Worm (Caenorhabditis elegans) whole organism, late embryonic: ENCODE results near the gene Y22D7AL.6.
A peak's percentile ranks its signal among the peaks of the same experiment; 100 is the strongest.

Experiments used
- C08G9.2 ChIP-seq: sonication (generic microtip); optimal IDR thresholded peaks from 2 replicates; lab custom pipeline; 2016; ENCODE audit warnings: mild to moderate bottlenecking, missing genetic modification characterization, moderate library complexity, missing compliant biosample characterization
- C38D4.7 ChIP-seq: fragments of 200-800 bp; sonication (Bioruptor generic); optimal IDR thresholded peaks from 2 replicates; lab custom pipeline; 2018; ENCODE audit warnings: mild to moderate bottlenecking, missing genetic modification characterization, moderate library complexity, missing compliant biosample characterization
- K09A11.1 ChIP-seq: sonication (generic microtip); optimal IDR thresholded peaks from 2 replicates; lab custom pipeline; 2017; ENCODE audit warnings: antibody characterized with exemption, mild to moderate bottlenecking, missing genetic modification characterization, missing compliant biosample characterization; ENCODE audit not compliant: insufficient read depth
- T23F11.4 ChIP-seq: fragments of 200-800 bp; sonication (Bioruptor generic); optimal IDR thresholded peaks from 2 replicates; lab custom pipeline; 2018; ENCODE audit warnings: mild to moderate bottlenecking, missing genetic modification characterization, missing compliant biosample characterization
- ahr-1 ChIP-seq: sonication (generic microtip); optimal IDR thresholded peaks from 2 replicates; lab custom pipeline; 2016; ENCODE audit warnings: missing genetic modification characterization, missing compliant biosample characterization
- ceh-14 ChIP-seq: sonication (generic microtip); optimal IDR thresholded peaks from 2 replicates; lab custom pipeline; 2016; ENCODE audit warnings: missing genotype, missing genetic modification characterization, missing compliant biosample characterization
- ceh-18 ChIP-seq: sonication (generic microtip); optimal IDR thresholded peaks from 2 replicates; lab custom pipeline; 2016; ENCODE audit warnings: missing genetic modification characterization, missing compliant biosample characterization
- ceh-19 ChIP-seq: fragments of 200-800 bp; sonication (Bioruptor generic); optimal IDR thresholded peaks from 2 replicates; lab custom pipeline; 2018; ENCODE audit warnings: mild to moderate bottlenecking, missing genetic modification characterization, missing compliant biosample characterization
- ceh-2 ChIP-seq: sonication (generic microtip); optimal IDR thresholded peaks from 2 replicates; lab custom pipeline; 2016; ENCODE audit warnings: missing genotype, missing genetic modification characterization, missing compliant biosample characterization
- ceh-22 ChIP-seq: sonication (generic microtip); optimal IDR thresholded peaks from 2 replicates; lab custom pipeline; 2017; ENCODE audit warnings: missing biosample characterization, missing genetic modification characterization
- ceh-45 ChIP-seq: fragments of 200-800 bp; sonication (Bioruptor generic); IDR thresholded peaks from 2 replicates; pipeline ENCODE4 v1.3.6; 2022; ENCODE audit warnings: missing genetic modification reagents, missing genetic modification characterization, missing compliant biosample characterization
- ceh-48 ChIP-seq: sonication (generic microtip); optimal IDR thresholded peaks from 2 replicates; lab custom pipeline; 2016; ENCODE audit warnings: missing genetic modification characterization, inconsistent platforms, missing compliant biosample characterization
- ceh-9 ChIP-seq: sonication (generic microtip); optimal IDR thresholded peaks from 2 replicates; lab custom pipeline; 2016; ENCODE audit warnings: mild to moderate bottlenecking, missing genetic modification characterization, inconsistent platforms, missing compliant biosample characterization
- dmd-4 ChIP-seq: sonication (generic microtip); optimal IDR thresholded peaks from 2 replicates; lab custom pipeline; 2016; ENCODE audit warnings: borderline replicate concordance, missing genetic modification characterization, missing compliant biosample characterization
- elt-4 ChIP-seq: sonication (generic microtip); optimal IDR thresholded peaks from 2 replicates; lab custom pipeline; 2016; ENCODE audit warnings: missing genetic modification characterization, missing compliant biosample characterization
- ets-4 ChIP-seq: sonication (generic microtip); optimal IDR thresholded peaks from 2 replicates; lab custom pipeline; 2016; ENCODE audit warnings: missing genetic modification characterization, missing compliant biosample characterization
- eyg-1 ChIP-seq: sonication (generic microtip); optimal IDR thresholded peaks from 2 replicates; lab custom pipeline; 2016; ENCODE audit warnings: missing genotype, missing genetic modification characterization, missing compliant biosample characterization
- fax-1 ChIP-seq: sonication (generic microtip); optimal IDR thresholded peaks from 2 replicates; lab custom pipeline; 2016; ENCODE audit warnings: missing genotype, missing genetic modification characterization, missing compliant biosample characterization
- fkh-10 ChIP-seq: fragments of 150-350 bp; optimal IDR thresholded peaks from 2 replicates; lab custom pipeline; 2014; ENCODE audit warnings: missing biosample characterization, missing genetic modification reagents, missing genetic modification characterization
- hlh-15 ChIP-seq: sonication (generic microtip); optimal IDR thresholded peaks from 2 replicates; lab custom pipeline; 2016; ENCODE audit warnings: missing genetic modification characterization, missing compliant biosample characterization
- hlh-30 ChIP-seq: sonication (generic microtip); optimal IDR thresholded peaks from 2 replicates; lab custom pipeline; 2017; ENCODE audit warnings: antibody characterized with exemption, missing genetic modification characterization, missing compliant biosample characterization; ENCODE audit not compliant: insufficient read depth
- hlh-8 ChIP-seq: sonication (generic microtip); optimal IDR thresholded peaks from 2 replicates; lab custom pipeline; 2016; ENCODE audit warnings: missing genotype, missing genetic modification characterization, missing compliant biosample characterization
- lin-11 ChIP-seq: fragments of 200-800 bp; sonication (Bioruptor generic); optimal IDR thresholded peaks from 2 replicates; lab custom pipeline; 2018; ENCODE audit warnings: mild to moderate bottlenecking, missing genetic modification characterization, missing compliant biosample characterization
- madf-2 ChIP-seq: sonication (generic microtip); optimal IDR thresholded peaks from 2 replicates; lab custom pipeline; 2017; ENCODE audit warnings: missing genetic modification characterization, missing compliant biosample characterization
- mec-3 ChIP-seq: sonication (generic microtip); optimal IDR thresholded peaks from 2 replicates; lab custom pipeline; 2016; ENCODE audit warnings: borderline replicate concordance, missing genetic modification characterization, missing compliant biosample characterization
- nhr-11 ChIP-seq: fragments of 150-350 bp; optimal IDR thresholded peaks from 2 replicates; lab custom pipeline; 2014; ENCODE audit warnings: missing biosample characterization, missing genetic modification characterization
- npax-4 ChIP-seq: sonication (generic microtip); optimal IDR thresholded peaks from 2 replicates; lab custom pipeline; 2016; ENCODE audit warnings: missing genetic modification characterization, missing compliant biosample characterization
- odd-2 ChIP-seq: sonication (generic microtip); optimal IDR thresholded peaks from 2 replicates; lab custom pipeline; 2017; ENCODE audit warnings: antibody characterized with exemption, mild to moderate bottlenecking, missing genetic modification characterization, missing compliant biosample characterization
- pag-3 ChIP-seq: sonication (generic microtip); optimal IDR thresholded peaks from 2 replicates; lab custom pipeline; 2016; ENCODE audit warnings: missing compliant biosample characterization, missing genetic modification characterization, borderline replicate concordance
- pax-1 ChIP-seq: fragments of 150-350 bp; optimal IDR thresholded peaks from 2 replicates; lab custom pipeline; 2014; ENCODE audit warnings: missing biosample characterization, missing genetic modification characterization
- pha-2 ChIP-seq: sonication (generic microtip); optimal IDR thresholded peaks from 2 replicates; lab custom pipeline; 2017; ENCODE audit warnings: mild to moderate bottlenecking, missing genetic modification characterization, missing compliant biosample characterization
- pqm-1 ChIP-seq: sonication (generic microtip); optimal IDR thresholded peaks from 2 replicates; lab custom pipeline; 2016; ENCODE audit warnings: missing genetic modification characterization, missing compliant biosample characterization
- pros-1 ChIP-seq: fragments of 150-350 bp; optimal IDR thresholded peaks from 2 replicates; lab custom pipeline; 2014; ENCODE audit warnings: missing biosample characterization, missing genetic modification reagents, missing genetic modification characterization
- ref-2 ChIP-seq: sonication (generic microtip); optimal IDR thresholded peaks from 2 replicates; lab custom pipeline; 2016; ENCODE audit warnings: missing genetic modification characterization, missing compliant biosample characterization
- rnt-1 ChIP-seq: sonication (generic microtip); optimal IDR thresholded peaks from 2 replicates; lab custom pipeline; 2016; ENCODE audit warnings: missing genetic modification characterization, missing compliant biosample characterization
- syd-9 ChIP-seq: sonication (generic microtip); optimal IDR thresholded peaks from 2 replicates; lab custom pipeline; 2016; ENCODE audit warnings: mild to moderate bottlenecking, missing genetic modification characterization, moderate library complexity, missing compliant biosample characterization
- tbx-7 ChIP-seq: sonication (generic microtip); optimal IDR thresholded peaks from 2 replicates; lab custom pipeline; 2016; ENCODE audit warnings: missing genotype, missing genetic modification characterization, missing compliant biosample characterization
- unc-3 ChIP-seq, 2 experiments: fragments of 200-800 bp in 1 of 2; sonication (Bioruptor generic) in 1 of 2; sonication (generic microtip) in 1 of 2; conservative IDR thresholded peaks in 1 of 2; optimal IDR thresholded peaks in 1 of 2; 2 replicates each; pipeline versions ENCODE4 v1.3.6 to Lab custom; 2016 to 2022; ENCODE audit warnings: missing compliant biosample characterization in 2 of 2, missing genetic modification characterization in 2 of 2, missing genetic modification reagents in 1 of 2
- unc-42 ChIP-seq: sonication (generic microtip); optimal IDR thresholded peaks from 2 replicates; lab custom pipeline; 2016; ENCODE audit warnings: missing genotype, missing genetic modification characterization, missing compliant biosample characterization
- zip-5 ChIP-seq: sonication (generic microtip); optimal IDR thresholded peaks from 2 replicates; lab custom pipeline; 2016; ENCODE audit warnings: missing genetic modification characterization, missing compliant biosample characterization
- ztf-16 ChIP-seq: sonication (generic microtip); optimal IDR thresholded peaks from 2 replicates; lab custom pipeline; 2017; ENCODE audit warnings: missing genetic modification characterization, missing compliant biosample characterization

Y22D7AL.6 gene

ce11 chrIII:1603776-1604175, 950 bp upstream of the Y22D7AL.6 start:
- TF ChIP-seq madf-2 (tag; lab: Kevin White, UChicago) (no peak), ceh-45 (no peak), dmd-4 (tag; lab: Kevin White, UChicago) (no peak), ceh-14 (no peak), C38D4.7 (GFP tag; lab: Kevin White, UChicago) (no peak), fax-1 (tag; lab: Kevin White, UChicago) (no peak), ref-2 (tag; lab: Kevin White, UChicago) (no peak), mec-3 (tag; lab: Kevin White, UChicago) (no peak), hlh-30 (tag; lab: Kevin White, UChicago) (no peak)

- no peak for TF ChIP-seq ceh-22
- TF ChIP-seq eyg-1 (tag; lab: Kevin White, UChicago), result no peak
- TF ChIP-seq ceh-9 (tag; lab: Kevin White, UChicago), result no peak
- TF ChIP-seq hlh-30 (tag; lab: Kevin White, UChicago), result no peak
- peak; percentile 5 for TF ChIP-seq ceh-48 (tag; lab: Kevin White, UChicago)
- no peak for TF ChIP-seq ceh-45
- TF ChIP-seq ahr-1 (tag; lab: Kevin White, UChicago), result no peak
- no peak for TF ChIP-seq pqm-1
- TF ChIP-seq ceh-19, result no peak
Observed at ce11 chrIII:1607659-1608058, 2.9 kb downstream of the Y22D7AL.6 start.

- peak; percentile 28 for TF ChIP-seq ceh-48 (tag; lab: Kevin White, UChicago)
- no peak for TF ChIP-seq pha-2 (tag; lab: Kevin White, UChicago)
Observed at ce11 chrIII:1610938-1611337, 6.2 kb downstream of the Y22D7AL.6 start.

ce11 chrIII:1612974-1613568, 8.3 kb downstream of the Y22D7AL.6 start:
- TF ChIP-seq unc-42 (no peak), K09A11.1 (tag; lab: Kevin White, UChicago) (no peak), hlh-8 (tag; lab: Kevin White, UChicago) (no peak), fkh-10 (GFP tag; lab: Kevin White, UChicago) (no peak), rnt-1 (tag; lab: Kevin White, UChicago) (no peak), T23F11.4 (GFP tag; lab: Kevin White, UChicago) (no peak), pqm-1 (no peak), C08G9.2 (tag; lab: Kevin White, UChicago) (no peak), ets-4 (tag; lab: Kevin White, UChicago) (no peak), elt-4 (no peak), odd-2 (tag; lab: Kevin White, UChicago) (no peak), lin-11 (tag; lab: Kevin White, UChicago) (no peak), madf-2 (tag; lab: Kevin White, UChicago) (no peak)

ce11 chrIII:1613933-1614332, 9.2 kb downstream of the Y22D7AL.6 start, which contains the start of gene Y22D7AL.9:
Gene Y22D7AL.9 (minus strand): TSS chrIII:1614033.
- TF ChIP-seq tbx-7 (tag; lab: Kevin White, UChicago) (no peak), ceh-14 (no peak), unc-3 (GFP tag; conservative IDR thresholded peaks at IDR 0.05; lab: Robert Waterston, UW) (no peak), unc-3 (tag; optimal IDR thresholded peaks at IDR 0.05; lab: Kevin White, UChicago) (no peak), ceh-22 (no peak), ztf-16 (tag; lab: Kevin White, UChicago) (no peak), unc-42 (no peak), pag-3 (tag; lab: Kevin White, UChicago) (no peak), npax-4 (tag; lab: Kevin White, UChicago) (no peak), eyg-1 (tag; lab: Kevin White, UChicago) (no peak), syd-9 (tag; lab: Kevin White, UChicago) (no peak), pros-1 (tag; lab: Kevin White, UChicago) (no peak), zip-5 (tag; lab: Kevin White, UChicago) (no peak), ceh-18 (tag; lab: Kevin White, UChicago) (no peak), lin-11 (tag; lab: Kevin White, UChicago) (no peak), ceh-2 (tag; lab: Kevin White, UChicago) (no peak), ceh-45 (no peak), nhr-11 (no peak), pax-1 (tag; lab: Kevin White, UChicago) (no peak), hlh-15 (tag; lab: Kevin White, UChicago) (no peak)
